Fruit fly (Drosophila melanogaster) whole organism, adult: ENCODE data around the gene CG14300.

Experiments used
- CG11617 ChIP-seq: fragments of 200-800 bp; sonication (Bioruptor generic); optimal IDR thresholded peaks from 2 replicates; lab custom pipeline; 2017; ENCODE audit warnings: mild to moderate bottlenecking, missing biosample characterization, missing genetic modification reagents, missing genetic modification characterization
- CG12768 ChIP-seq: fragments of 200-800 bp; sonication (Bioruptor generic); optimal IDR thresholded peaks from 2 replicates; lab custom pipeline; 2017; ENCODE audit warnings: missing biosample characterization, missing genetic modification characterization, mild to moderate bottlenecking, moderate library complexity, missing genetic modification reagents
- CG1620 ChIP-seq: fragments of 200-800 bp; sonication (Bioruptor generic); optimal IDR thresholded peaks from 2 replicates; lab custom pipeline; 2016; ENCODE audit warnings: missing biosample characterization, missing genetic modification characterization
- CG5204 ChIP-seq: fragments of 200-800 bp; sonication (Bioruptor generic); optimal IDR thresholded peaks from 2 replicates; lab custom pipeline; 2016; ENCODE audit warnings: missing biosample characterization, missing genetic modification characterization
- Clk ChIP-seq: fragments of 200-800 bp; sonication (Bioruptor generic); optimal IDR thresholded peaks from 2 replicates; lab custom pipeline; 2017; ENCODE audit warnings: missing biosample characterization, missing genetic modification characterization
- Crg-1 ChIP-seq: fragments of 200-800 bp; sonication (Bioruptor generic); optimal IDR thresholded peaks from 2 replicates; lab custom pipeline; 2016; ENCODE audit warnings: missing biosample characterization, missing genetic modification characterization
- Hr96 ChIP-seq: fragments of 200-800 bp; sonication (Bioruptor generic); optimal IDR thresholded peaks from 2 replicates; lab custom pipeline; 2016; ENCODE audit warnings: missing biosample characterization, missing genetic modification characterization
- Mnt ChIP-seq: fragments of 200-800 bp; sonication (Bioruptor generic); optimal IDR thresholded peaks from 2 replicates; lab custom pipeline; 2016; ENCODE audit warnings: missing biosample characterization, mild to moderate bottlenecking, missing genetic modification characterization
- bab1 ChIP-seq: fragments of 200-800 bp; sonication (Bioruptor generic); optimal IDR thresholded peaks from 3 replicates; lab custom pipeline; 2019; ENCODE audit warnings: missing biosample characterization, mild to moderate bottlenecking, missing genetic modification characterization, moderate library complexity
- cic ChIP-seq: fragments of 200-800 bp; sonication (Bioruptor generic); optimal IDR thresholded peaks from 2 replicates; lab custom pipeline; 2017; ENCODE audit warnings: missing biosample characterization, mild to moderate bottlenecking, missing genetic modification characterization, moderate library complexity
- kay ChIP-seq: fragments of 200-800 bp; sonication (Bioruptor generic); peaks from one replicate; lab custom pipeline; 2016; ENCODE audit warnings: missing biosample characterization, missing genetic modification characterization, borderline replicate concordance
- pad ChIP-seq: fragments of 200-800 bp; sonication (Bioruptor generic); optimal IDR thresholded peaks from 3 replicates; lab custom pipeline; 2017; ENCODE audit warnings: missing biosample characterization, missing genetic modification characterization, mild to moderate bottlenecking, moderate library complexity, missing genetic modification reagents
- tj ChIP-seq: fragments of 200-800 bp; sonication (Bioruptor generic); optimal IDR thresholded peaks from 3 replicates; lab custom pipeline; 2017; ENCODE audit warnings: missing biosample characterization, mild to moderate bottlenecking, missing genetic modification characterization, moderate library complexity
- toe ChIP-seq: fragments of 200-800 bp; sonication (Bioruptor generic); optimal IDR thresholded peaks from 2 replicates; lab custom pipeline; 2016; ENCODE audit warnings: missing biosample characterization, missing genetic modification characterization

- TF ChIP-seq Mnt (GFP tag; lab: Kevin White, UChicago) (no peak), bab1 (GFP tag; lab: Kevin White, UChicago) (no peak), pad (peak; percentile 93), Clk (GFP tag; lab: Kevin White, UChicago) (no peak), kay (no peak), Hr96 (GFP tag; lab: Kevin White, UChicago) (no peak), CG12768 (GFP tag; lab: Kevin White, UChicago) (no peak), tj (GFP tag; lab: Kevin White, UChicago) (no peak), toe (no peak), CG5204 (no peak), CG1620 (GFP tag; lab: Kevin White, UChicago) (no peak), Crg-1 (GFP tag; lab: Kevin White, UChicago) (no peak), cic (no peak), CG11617 (GFP tag; lab: Kevin White, UChicago) (no peak)
Measured at dm6 chr3R:18698855-18699569, 5.5 kb upstream of the CG14300 start.
